Fruit fly (Drosophila melanogaster): Measurements from ENCODE around the gene Ibf1.

Ibf1 gene

dm6 chr3R:9246879-9247621 is 11.7 kb upstream of the Ibf1 start (continued):
- TF ChIP-seq Dek (tag; optimal IDR thresholded peaks at IDR 0.05) (peak; percentile 1), CG13287 (GFP tag; IDR thresholded peaks at IDR 0.05; ENCODE audit: partially characterized antibody) (no peak), maf-S (GFP tag; optimal IDR thresholded peaks at IDR 0.05) (no peak), CG17385 (GFP tag; optimal IDR thresholded peaks at IDR 0.05) (peak; percentile 59), CG32532 (GFP tag; IDR thresholded peaks at IDR 0.05) (no peak), CG10543 (GFP tag; optimal IDR thresholded peaks at IDR 0.05) (no peak), CG11093 (GFP tag; IDR thresholded peaks at IDR 0.05) (peak; percentile 45; the same call in 1 of the 3 replicates), mirr (GFP tag; optimal IDR thresholded peaks at IDR 0.05) (no peak), wdn (GFP tag; IDR thresholded peaks at IDR 0.05) (no peak), Nf-YA (GFP tag; IDR thresholded peaks at IDR 0.05) (no peak), fd96Cb (tag; optimal IDR thresholded peaks at IDR 0.05) (peak; percentile 69), pan (optimal IDR thresholded peaks at IDR 0.05) (no peak), pan (GFP tag; optimal IDR thresholded peaks at IDR 0.05 in 1 of 2, IDR thresholded peaks at IDR 0.05 in 1 of 2) (peak in 1 of 2 experiments; percentile 18), tgo (GFP tag; IDR thresholded peaks at IDR 0.05) (peak; percentile 15; the same call in 1 of the 3 replicates), CG9215 (GFP tag; IDR thresholded peaks at IDR 0.05) (no peak), hth (optimal IDR thresholded peaks at IDR 0.05) (no peak), Fer1 (GFP tag; optimal IDR thresholded peaks at IDR 0.05) (no peak), CG4404 (GFP tag; IDR thresholded peaks at IDR 0.05) (no peak), ewg (GFP tag; optimal IDR thresholded peaks at IDR 0.05) (peak; percentile 42), NfI (GFP tag; optimal IDR thresholded peaks at IDR 0.05) (peak; percentile 36), CG14441 (GFP tag; IDR thresholded peaks at IDR 0.05) (no peak), Bdp1 (GFP tag; optimal IDR thresholded peaks at IDR 0.05) (no peak), danr (GFP tag; IDR thresholded peaks at IDR 0.05) (0 out of 2 replicates have a peak, but pooled peaks have one; percentile 8), pho (GFP tag; optimal IDR thresholded peaks at IDR 0.05) (peak; percentile 24), Oaz (GFP tag; IDR thresholded peaks at IDR 0.05) (no peak), CG17802 (tag; optimal IDR thresholded peaks at IDR 0.05) (no peak), Ets97D (GFP tag; optimal IDR thresholded peaks at IDR 0.05) (no peak), so (GFP tag; IDR thresholded peaks at IDR 0.05) (no peak), nerfin-1 (tag; optimal IDR thresholded peaks at IDR 0.05) (peak; percentile 80), CG4854 (GFP tag; optimal IDR thresholded peaks at IDR 0.05) (peak; percentile 5), dan (GFP tag; IDR thresholded peaks at IDR 0.05) (no peak), tna (GFP tag; IDR thresholded peaks at IDR 0.05; ENCODE audit: partially characterized antibody) (no peak), CG18619 (GFP tag; optimal IDR thresholded peaks at IDR 0.05) (peak; percentile 21), emc (GFP tag; optimal IDR thresholded peaks at IDR 0.05) (no peak), Gsc (GFP tag; IDR thresholded peaks at IDR 0.05) (no peak), CG34224 (GFP tag; IDR thresholded peaks at IDR 0.05; ENCODE audit: partially characterized antibody) (no peak), cad (GFP tag; optimal IDR thresholded peaks at IDR 0.05) (no peak), Fer2 (tag; optimal IDR thresholded peaks at IDR 0.05) (no peak), CG15011 (GFP tag; optimal IDR thresholded peaks at IDR 0.05) (peak; percentile 28), sob (GFP tag; IDR thresholded peaks at IDR 0.05) (peak; percentile 55; the same call in 1 of the 2 replicates), CG2678 (tag; optimal IDR thresholded peaks at IDR 0.05) (peak; percentile 82), Asciz (GFP tag; optimal IDR thresholded peaks at IDR 0.05) (peak; percentile 79), Dip2 (GFP tag; IDR thresholded peaks at IDR 0.05) (no peak), jigr1 (GFP tag; IDR thresholded peaks at IDR 0.05) (no peak), Nf-YB (GFP tag; optimal IDR thresholded peaks at IDR 0.05) (peak; percentile 50), CG10654 (GFP tag; optimal IDR thresholded peaks at IDR 0.05) (peak; percentile 20), CG8359 (GFP tag; optimal IDR thresholded peaks at IDR 0.05; ENCODE audit: borderline replicate concordance) (peak; percentile 65), chm (GFP tag; IDR thresholded peaks at IDR 0.05) (peak; percentile 65; the same call in 1 of the 2 replicates), CG10979 (tag; optimal IDR thresholded peaks at IDR 0.05) (peak; percentile 91), CG6683 (GFP tag; optimal IDR thresholded peaks at IDR 0.05) (peak; percentile 23)
